In the genomic region with DNA sequence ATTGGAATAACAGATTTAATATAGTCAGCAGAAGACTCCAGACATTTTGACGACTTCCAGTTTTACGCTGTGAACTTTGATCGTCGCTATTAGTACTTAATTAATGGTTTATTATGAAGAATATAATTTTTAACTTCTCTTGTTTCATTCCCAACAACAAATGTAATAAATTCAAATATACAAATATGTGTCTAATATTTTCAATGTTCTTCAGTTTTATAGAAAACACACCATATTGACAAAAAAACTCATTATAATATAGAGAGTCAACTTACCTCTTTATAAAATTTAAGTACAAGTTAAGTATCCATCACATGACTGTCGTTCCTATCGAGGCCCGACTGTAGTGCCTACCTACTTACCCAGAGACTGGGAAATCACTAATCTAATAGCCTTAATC, we compare ENCODE assay signal across 2 fruit fly cellular contexts.
TF ChIP-seq lines count a peak whose summit lies in the region.

No protein-coding gene starts in this region.

- TF ChIP-seq CTCF in whole organism, embryonic (GFP tag; optimal IDR thresholded peaks at IDR 0.05; lab: Kevin White, UChicago), result no peak

TF ChIP-seq in whole organism, embryonic, 481 proteins besides CTCF, POLR2A, EP300 and RAD21 (continues in another document):
- TF ChIP-seq trem (tag; optimal IDR thresholded peaks at IDR 0.05; lab: Kevin White, UChicago) (no peak), CG2889 (GFP tag; IDR thresholded peaks at IDR 0.05; lab: Robert Waterston, UW) (no peak), Xrp1 (GFP tag; IDR thresholded peaks at IDR 0.05; lab: Robert Waterston, UW) (peak; percentile 31; the same call in 1 of the 2 replicates), CG17361 (GFP tag; IDR thresholded peaks at IDR 0.05; lab: Robert Waterston, UW) (peak; percentile 55; the same call in 1 of the 3 replicates), scrt (GFP tag; optimal IDR thresholded peaks at IDR 0.05; lab: Kevin White, UChicago) (no peak), CG7372 (GFP tag; IDR thresholded peaks at IDR 0.05; lab: Robert Waterston, UW) (no peak), chinmo (GFP tag; IDR thresholded peaks at IDR 0.05; lab: Robert Waterston, UW; ENCODE audit: partially characterized antibody) (no peak), CG4282 (GFP tag; optimal IDR thresholded peaks at IDR 0.05; lab: Kevin White, UChicago) (no peak), CG12391 (tag; optimal IDR thresholded peaks at IDR 0.05; lab: Kevin White, UChicago) (peak; percentile 25), Mrtf (GFP tag; IDR thresholded peaks at IDR 0.05; lab: Robert Waterston, UW) (no peak), CG7839 (tag; optimal IDR thresholded peaks at IDR 0.05; lab: Kevin White, UChicago) (peak; percentile 33), CG30403 (GFP tag; optimal IDR thresholded peaks at IDR 0.05; lab: Kevin White, UChicago) (peak; percentile 25), CG2116 (GFP tag; optimal IDR thresholded peaks at IDR 0.05; lab: Kevin White, UChicago) (no peak), ewg (GFP tag; optimal IDR thresholded peaks at IDR 0.05; lab: Kevin White, UChicago) (no peak), CG9437 (GFP tag; optimal IDR thresholded peaks at IDR 0.05; lab: Kevin White, UChicago) (peak; percentile 12), Sry-β (GFP tag; optimal IDR thresholded peaks at IDR 0.05; lab: Kevin White, UChicago) (no peak), Oli (tag; optimal IDR thresholded peaks at IDR 0.05; lab: Kevin White, UChicago) (peak; percentile 18), CG14050 (GFP tag; IDR thresholded peaks at IDR 0.05; lab: Robert Waterston, UW) (no peak), Eip74EF (GFP tag; optimal IDR thresholded peaks at IDR 0.05; lab: Kevin White, UChicago) (peak in 1 of 2 experiments; percentile 12), jumu (GFP tag; optimal IDR thresholded peaks at IDR 0.05; lab: Kevin White, UChicago) (no peak), CG6689 (GFP tag; IDR thresholded peaks at IDR 0.05; lab: Robert Waterston, UW) (no peak), ind (GFP tag; optimal IDR thresholded peaks at IDR 0.05; lab: Kevin White, UChicago) (no peak), CG10147 (GFP tag; optimal IDR thresholded peaks at IDR 0.05; lab: Kevin White, UChicago) (peak; percentile 22), Spps (tag; optimal IDR thresholded peaks at IDR 0.05; lab: Kevin White, UChicago) (no peak), CoRest (tag; optimal IDR thresholded peaks at IDR 0.05; lab: Kevin White, UChicago) (peak; percentile 59), CG5180 (GFP tag; optimal IDR thresholded peaks at IDR 0.05; lab: Kevin White, UChicago) (no peak), twi (tag; optimal IDR thresholded peaks at IDR 0.05; lab: Kevin White, UChicago) (peak; percentile 16), CG11093 (GFP tag; IDR thresholded peaks at IDR 0.05; lab: Robert Waterston, UW) (no peak), CG5953 (GFP tag; IDR thresholded peaks at IDR 0.05; lab: Robert Waterston, UW) (no peak), dpn (GFP tag; optimal IDR thresholded peaks at IDR 0.05; lab: Kevin White, UChicago) (peak in 1 of 2 experiments; percentile 30), CG18262 (tag; optimal IDR thresholded peaks at IDR 0.05; lab: Kevin White, UChicago) (peak; percentile 30), sens (GFP tag; lab: Kevin White, UChicago) (peak; percentile 76), prd (optimal IDR thresholded peaks at IDR 0.05; lab: Kevin White, UChicago) (no peak), prd (GFP tag; IDR thresholded peaks at IDR 0.05; lab: Robert Waterston, UW) (peak; percentile 36; the same call in 2 of the 3 replicates), onecut (GFP tag; IDR thresholded peaks at IDR 0.05; lab: Robert Waterston, UW) (no peak), btn (GFP tag; optimal IDR thresholded peaks at IDR 0.05; lab: Kevin White, UChicago) (no peak), row (GFP tag; IDR thresholded peaks at IDR 0.05; lab: Robert Waterston, UW) (peak; percentile 33; the same call in 1 of the 3 replicates), lmd (GFP tag; IDR thresholded peaks at IDR 0.05; lab: Robert Waterston, UW) (peak; percentile 27; the same call in 1 of the 2 replicates), CG18011 (GFP tag; optimal IDR thresholded peaks at IDR 0.05; lab: Kevin White, UChicago) (no peak), CG10209 (GFP tag; optimal IDR thresholded peaks at IDR 0.05; lab: Kevin White, UChicago) (peak; percentile 7), cas (GFP tag; IDR thresholded peaks at IDR 0.05; lab: Robert Waterston, UW) (no peak), grau (tag; optimal IDR thresholded peaks at IDR 0.05; lab: Kevin White, UChicago) (peak; percentile 90), CG11504 (tag; optimal IDR thresholded peaks at IDR 0.05; lab: Kevin White, UChicago) (peak; percentile 11), CG12769 (tag; optimal IDR thresholded peaks at IDR 0.05; lab: Kevin White, UChicago) (no peak)

TF ChIP-seq in whole organism, prepupa, 60 proteins besides CTCF, POLR2A, EP300 and RAD21:
- TF ChIP-seq pdm3 (GFP tag; optimal IDR thresholded peaks at IDR 0.05; lab: Kevin White, UChicago) (no peak), lz (GFP tag; optimal IDR thresholded peaks at IDR 0.05; lab: Kevin White, UChicago) (no peak), CG8632 (GFP tag; optimal IDR thresholded peaks at IDR 0.05; lab: Kevin White, UChicago) (no peak), Sox102F (GFP tag; optimal IDR thresholded peaks at IDR 0.05; lab: Kevin White, UChicago) (no peak), Hr39 (GFP tag; optimal IDR thresholded peaks at IDR 0.05; lab: Kevin White, UChicago) (no peak), fkh (GFP tag; optimal IDR thresholded peaks at IDR 0.05; lab: Kevin White, UChicago) (no peak), Eip78C (GFP tag; lab: Kevin White, UChicago) (peak; percentile 48), eg (GFP tag; IDR thresholded peaks at IDR 0.05; lab: Robert Waterston, UW) (no peak), CG15336 (GFP tag; IDR thresholded peaks at IDR 0.05; lab: Robert Waterston, UW) (0 out of 2 replicates have a peak, but pooled peaks have one; percentile 22), CG6854 (GFP tag; optimal IDR thresholded peaks at IDR 0.05; lab: Kevin White, UChicago) (no peak), fd85E (GFP tag; optimal IDR thresholded peaks at IDR 0.05; lab: Kevin White, UChicago) (no peak), CG7368 (GFP tag; optimal IDR thresholded peaks at IDR 0.05; lab: Kevin White, UChicago) (no peak), CG31627 (GFP tag; optimal IDR thresholded peaks at IDR 0.05; lab: Kevin White, UChicago) (no peak), topi (GFP tag; optimal IDR thresholded peaks at IDR 0.05; lab: Kevin White, UChicago) (no peak), CG6808 (GFP tag; optimal IDR thresholded peaks at IDR 0.05; lab: Kevin White, UChicago) (no peak), acj6 (GFP tag; optimal IDR thresholded peaks at IDR 0.05; lab: Kevin White, UChicago) (no peak), CG11294 (GFP tag; IDR thresholded peaks at IDR 0.05; lab: Robert Waterston, UW) (no peak), CG1621 (tag; optimal IDR thresholded peaks at IDR 0.05; lab: Kevin White, UChicago) (no peak), fd59A (GFP tag; optimal IDR thresholded peaks at IDR 0.05; lab: Kevin White, UChicago) (no peak), Ets96B (tag; optimal IDR thresholded peaks at IDR 0.05; lab: Kevin White, UChicago) (no peak), OdsH (GFP tag; optimal IDR thresholded peaks at IDR 0.05; lab: Kevin White, UChicago) (no peak), esn (GFP tag; optimal IDR thresholded peaks at IDR 0.05; lab: Kevin White, UChicago) (no peak), CG34406 (GFP tag; optimal IDR thresholded peaks at IDR 0.05; lab: Kevin White, UChicago) (no peak), cyc (GFP tag; optimal IDR thresholded peaks at IDR 0.05; lab: Kevin White, UChicago) (no peak), vri (GFP tag; optimal IDR thresholded peaks at IDR 0.05; lab: Kevin White, UChicago) (no peak), Hr4 (GFP tag; optimal IDR thresholded peaks at IDR 0.05; lab: Kevin White, UChicago) (peak; percentile 18), dsx (GFP tag; optimal IDR thresholded peaks at IDR 0.05; lab: Kevin White, UChicago; ENCODE audit: poor library complexity, severe bottlenecking) (no peak), CG3919 (GFP tag; optimal IDR thresholded peaks at IDR 0.05; lab: Kevin White, UChicago) (no peak), CG32006 (GFP tag; optimal IDR thresholded peaks at IDR 0.05; lab: Kevin White, UChicago) (peak; percentile 51), CG4318 (GFP tag; optimal IDR thresholded peaks at IDR 0.05; lab: Kevin White, UChicago) (no peak), CG8119 (GFP tag; IDR thresholded peaks at IDR 0.05; lab: Robert Waterston, UW) (no peak), svp (GFP tag; lab: Kevin White, UChicago) (peak; percentile 45), CG3032 (tag; optimal IDR thresholded peaks at IDR 0.05; lab: Kevin White, UChicago) (no peak), Smox (GFP tag; optimal IDR thresholded peaks at IDR 0.05; lab: Kevin White, UChicago) (no peak), CG6792 (GFP tag; optimal IDR thresholded peaks at IDR 0.05; lab: Kevin White, UChicago) (no peak), CG8319 (GFP tag; optimal IDR thresholded peaks at IDR 0.05; lab: Kevin White, UChicago) (no peak)
